Worm (Caenorhabditis elegans) whole organism, L2 larva: ENCODE measurements around the gene R07E5.17.

Experiments used
- R02D3.7 ChIP-seq: fragments of 150-350 bp; optimal IDR thresholded peaks from 2 replicates; lab custom pipeline; 2014; ENCODE audit warnings: missing biosample characterization, missing genetic modification characterization
- elt-3 ChIP-seq: sonication (generic microtip); optimal IDR thresholded peaks from 2 replicates; lab custom pipeline; 2017; ENCODE audit warnings: missing biosample characterization, missing genetic modification characterization
- lin-39 ChIP-seq: fragments of 150-350 bp; optimal IDR thresholded peaks from 2 replicates; lab custom pipeline; 2014; ENCODE audit warnings: missing biosample characterization, missing genetic modification reagents, missing genetic modification characterization
- nhr-23 ChIP-seq: fragments of 150-350 bp; optimal IDR thresholded peaks from 2 replicates; lab custom pipeline; 2014; ENCODE audit warnings: missing biosample characterization, missing genetic modification reagents, missing genetic modification characterization
- peb-1 ChIP-seq: fragments of 150-350 bp; optimal IDR thresholded peaks from 2 replicates; lab custom pipeline; 2014; ENCODE audit warnings: missing biosample characterization, missing genetic modification characterization

DNA sequence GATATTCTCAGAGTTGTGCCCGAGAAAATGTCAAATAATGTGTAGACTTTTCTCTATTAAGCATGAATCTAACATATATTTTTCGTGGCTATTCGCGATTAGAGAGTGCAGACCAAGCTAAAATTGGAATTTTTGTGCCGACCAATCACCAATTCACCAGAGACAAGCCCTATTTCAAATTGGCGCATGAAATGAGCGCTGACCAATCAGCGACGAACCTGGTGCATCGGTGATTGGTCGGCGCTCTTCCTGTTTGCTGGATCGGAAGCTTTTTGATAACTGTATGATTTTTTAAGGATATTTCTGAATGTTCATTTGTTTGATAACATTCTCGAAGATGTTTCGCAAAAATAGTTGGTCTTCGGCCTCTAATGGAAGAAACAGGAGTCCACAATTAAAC lies 49.1 kb upstream of the R07E5.17 start:
- TF ChIP-seq nhr-23 (tag; lab: Kevin White, UChicago) (no peak), lin-39 (tag; lab: Kevin White, UChicago) (no peak), R02D3.7 (tag; lab: Kevin White, UChicago) (no peak), peb-1 (no peak), elt-3 (tag; lab: Kevin White, UChicago) (no peak)
